Fruit fly (Drosophila melanogaster) whole organism, pupa: ENCODE data around the gene Dpm2.

Source experiments
- CG10348 ChIP-seq: fragments of 200-800 bp; sonication (Bioruptor generic); IDR thresholded peaks from 2 replicates; pipeline ENCODE4 v1.3.6; 2022; ENCODE audit warnings: missing biosample characterization, missing genetic modification characterization
- CG13204 ChIP-seq: fragments of 200-800 bp; sonication (Bioruptor generic); optimal IDR thresholded peaks from 2 replicates; lab custom pipeline; 2018; ENCODE audit warnings: missing biosample characterization, mild to moderate bottlenecking, missing genetic modification characterization, moderate library complexity
- CG17806 ChIP-seq: fragments of 200-800 bp; sonication (Bioruptor generic); optimal IDR thresholded peaks from 2 replicates; lab custom pipeline; 2018; ENCODE audit warnings: missing biosample characterization, mild to moderate bottlenecking, missing genetic modification characterization, moderate library complexity
- CG32121 ChIP-seq: fragments of 200-800 bp; sonication (Bioruptor generic); IDR thresholded peaks from 2 replicates; pipeline ENCODE4 v1.3.6; 2022; ENCODE audit warnings: missing biosample characterization, missing genetic modification characterization
- CG4496 ChIP-seq: fragments of 200-800 bp; sonication (Bioruptor generic); IDR thresholded peaks from 3 replicates; pipeline ENCODE4 v1.3.6; 2022; ENCODE audit warnings: missing biosample characterization, missing genetic modification characterization
- CG8159 ChIP-seq: fragments of 200-800 bp; sonication (Bioruptor generic); optimal IDR thresholded peaks from 3 replicates; lab custom pipeline; 2018; ENCODE audit warnings: missing biosample characterization, mild to moderate bottlenecking, missing genetic modification characterization, moderate library complexity
- CG8301 ChIP-seq: fragments of 200-800 bp; sonication (Bioruptor generic); optimal IDR thresholded peaks from 2 replicates; lab custom pipeline; 2018; ENCODE audit warnings: missing biosample characterization, mild to moderate bottlenecking, missing genetic modification characterization
- CG9948 ChIP-seq: fragments of 200-800 bp; sonication (Bioruptor generic); optimal IDR thresholded peaks from 2 replicates; lab custom pipeline; 2018; ENCODE audit warnings: missing biosample characterization, mild to moderate bottlenecking, missing genetic modification characterization, moderate library complexity
- EcR ChIP-seq: fragments of 200-800 bp; sonication (Bioruptor generic); optimal IDR thresholded peaks from 3 replicates; lab custom pipeline; 2019; ENCODE audit warnings: missing biosample characterization, missing genetic modification characterization, mild to moderate bottlenecking, moderate library complexity, missing genetic modification reagents
- Ets98B ChIP-seq: fragments of 200-800 bp; sonication (Bioruptor generic); IDR thresholded peaks from 2 replicates; pipeline ENCODE4 v1.3.6; 2022; ENCODE audit warnings: missing biosample characterization, missing genetic modification characterization
- Pif1B ChIP-seq: fragments of 200-800 bp; sonication (Bioruptor generic); optimal IDR thresholded peaks from 3 replicates; lab custom pipeline; 2016; ENCODE audit warnings: missing biosample characterization, missing genetic modification characterization
- Snoo ChIP-seq: fragments of 200-800 bp; sonication (Bioruptor generic); optimal IDR thresholded peaks from 3 replicates; lab custom pipeline; 2017; ENCODE audit warnings: missing biosample characterization, mild to moderate bottlenecking, missing genetic modification characterization, inconsistent platforms
- fd96Ca ChIP-seq: fragments of 200-800 bp; sonication (Bioruptor generic); IDR thresholded peaks from 3 replicates; pipeline ENCODE4 v1.3.6; 2022; ENCODE audit warnings: missing biosample characterization, missing genetic modification characterization
- gl ChIP-seq: fragments of 200-800 bp; sonication (Bioruptor generic); optimal IDR thresholded peaks from 2 replicates; lab custom pipeline; 2018; ENCODE audit warnings: missing biosample characterization, mild to moderate bottlenecking, missing genetic modification characterization

DNA sequence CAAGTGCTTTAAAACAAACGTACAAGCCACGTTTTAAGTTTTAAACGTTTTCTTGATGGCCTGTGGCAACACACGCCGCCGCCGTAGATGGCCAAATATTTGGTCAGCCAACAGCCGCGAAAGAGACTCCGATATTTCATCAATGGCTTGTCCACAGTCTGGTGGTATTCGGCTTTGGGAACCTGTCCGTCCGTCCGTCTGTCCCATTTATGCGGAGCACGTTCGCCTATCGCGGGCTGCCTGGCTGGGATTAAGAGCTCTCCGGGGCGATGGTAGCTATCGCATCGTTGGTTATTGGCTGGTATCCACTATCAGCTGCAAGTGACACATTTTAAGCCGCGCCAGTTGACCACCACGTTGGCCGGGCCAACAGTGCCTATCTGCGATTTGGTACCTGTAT is 11.8 kb upstream of the Dpm2 start:
- no peak for TF ChIP-seq CG32121
- TF ChIP-seq CG9948 = no peak
- no peak for TF ChIP-seq Ets98B
- TF ChIP-seq CG13204 (GFP tag; lab: Kevin White, UChicago) = no peak
- TF ChIP-seq CG10348 (GFP tag; lab: Robert Waterston, UW) = no peak
- 0 out of 3 replicates have a peak, but pooled peaks have one; percentile 28 for TF ChIP-seq CG4496 (GFP tag; lab: Robert Waterston, UW)
- no peak for TF ChIP-seq fd96Ca
- TF ChIP-seq Snoo = no peak
- no peak for TF ChIP-seq CG8159 (tag; lab: Kevin White, UChicago)
- no peak for TF ChIP-seq gl (tag; lab: Kevin White, UChicago)
- no peak for TF ChIP-seq CG17806 (tag; lab: Kevin White, UChicago)
- no peak for TF ChIP-seq EcR (GFP tag; lab: Kevin White, UChicago)
- no peak for TF ChIP-seq Pif1B (GFP tag; lab: Kevin White, UChicago)
- TF ChIP-seq CG8301 (tag; lab: Kevin White, UChicago) = no peak
